Fruit fly (Drosophila melanogaster) whole organism, embryonic: ENCODE results near the gene CG6000.

Source experiments
- Antp ChIP-seq: fragments of 200-800 bp; sonication (Bioruptor generic); optimal IDR thresholded peaks from 3 replicates; lab custom pipeline; 2016; ENCODE audit warnings: missing biosample characterization, missing genetic modification characterization
- Bgb ChIP-seq: fragments of 200-800 bp; sonication (Bioruptor generic); IDR thresholded peaks from 2 replicates; pipeline ENCODE4 v1.3.6; 2022; ENCODE audit warnings: missing biosample characterization, missing genetic modification characterization; ENCODE audit not compliant: partially characterized antibody
- CG10209 ChIP-seq: fragments of 200-800 bp; sonication (Bioruptor generic); optimal IDR thresholded peaks from 3 replicates; lab custom pipeline; 2017; ENCODE audit warnings: missing biosample characterization, mild to moderate bottlenecking, missing genetic modification characterization, missing genetic modification reagents
- CG12659 ChIP-seq: fragments of 200-800 bp; sonication (Bioruptor generic); optimal IDR thresholded peaks from 3 replicates; lab custom pipeline; 2017; ENCODE audit warnings: mild to moderate bottlenecking, missing biosample characterization, missing genetic modification reagents, missing genetic modification characterization
- CG13424 ChIP-seq: fragments of 200-800 bp; sonication (Bioruptor generic); optimal IDR thresholded peaks from 2 replicates; lab custom pipeline; 2019; ENCODE audit warnings: missing biosample characterization, mild to moderate bottlenecking, missing genetic modification characterization, moderate library complexity
- CG13624 ChIP-seq: fragments of 200-800 bp; sonication (Bioruptor generic); optimal IDR thresholded peaks from 2 replicates; lab custom pipeline; 2016; ENCODE audit warnings: missing biosample characterization, missing genetic modification characterization
- CG13775 ChIP-seq: fragments of 200-800 bp; sonication (Bioruptor generic); optimal IDR thresholded peaks from 3 replicates; lab custom pipeline; 2017; ENCODE audit warnings: missing biosample characterization, mild to moderate bottlenecking, missing genetic modification characterization
- CG14014 ChIP-seq: fragments of 200-800 bp; sonication (Bioruptor generic); IDR thresholded peaks from 2 replicates; pipeline ENCODE4 v1.3.6; 2022; ENCODE audit warnings: missing biosample characterization, missing genetic modification characterization
- CG15514 ChIP-seq: fragments of 200-800 bp; sonication (Bioruptor generic); optimal IDR thresholded peaks from 3 replicates; lab custom pipeline; 2017; ENCODE audit warnings: missing biosample characterization, missing genetic modification characterization, mild to moderate bottlenecking, moderate library complexity, missing genetic modification reagents
- CG18262 ChIP-seq: fragments of 200-800 bp; optimal IDR thresholded peaks from 3 replicates; lab custom pipeline; 2019; ENCODE audit warnings: missing biosample characterization, mild to moderate bottlenecking, missing genetic modification characterization, moderate library complexity
- CG2678 ChIP-seq: fragments of 200-800 bp; sonication (Bioruptor generic); optimal IDR thresholded peaks from 3 replicates; lab custom pipeline; 2019; ENCODE audit warnings: missing biosample characterization, mild to moderate bottlenecking, missing genetic modification characterization, moderate library complexity
- CG31441 ChIP-seq: fragments of 200-800 bp; sonication (Bioruptor generic); IDR thresholded peaks from 2 replicates; pipeline ENCODE4 v1.3.6; 2022; ENCODE audit warnings: missing biosample characterization, missing genetic modification characterization
- CG8924 ChIP-seq: fragments of 200-800 bp; optimal IDR thresholded peaks from 3 replicates; lab custom pipeline; 2019; ENCODE audit warnings: missing biosample characterization, mild to moderate bottlenecking, missing genetic modification characterization, moderate library complexity
- CG9932 ChIP-seq: fragments of 200-800 bp; sonication (Bioruptor generic); IDR thresholded peaks from 2 replicates; pipeline ENCODE4 v1.3.6; 2022; ENCODE audit warnings: missing biosample characterization, missing genetic modification characterization
- Dbx ChIP-seq: fragments of 200-800 bp; sonication (Bioruptor generic); IDR thresholded peaks from 3 replicates; pipeline ENCODE4 v1.3.6; 2022; ENCODE audit warnings: missing biosample characterization, missing genetic modification characterization
- Dll ChIP-seq: fragments of 200-800 bp; sonication (Bioruptor generic); IDR thresholded peaks from 4 replicates; pipeline ENCODE4 v1.3.6; 2022; ENCODE audit warnings: missing biosample characterization, missing genetic modification characterization; ENCODE audit not compliant: partially characterized antibody
- Doc3 ChIP-seq: fragments of 200-800 bp; sonication (Bioruptor generic); IDR thresholded peaks from 3 replicates; pipeline ENCODE4 v1.3.6; 2022; ENCODE audit warnings: missing biosample characterization, missing genetic modification characterization; ENCODE audit not compliant: partially characterized antibody
- E2f2 ChIP-seq: fragments of 200-800 bp; sonication (Bioruptor generic); IDR thresholded peaks from 2 replicates; pipeline ENCODE4 v1.3.6; 2022; ENCODE audit warnings: missing biosample characterization, missing genetic modification characterization
- Fer2 ChIP-seq: fragments of 200-800 bp; sonication (Bioruptor generic); optimal IDR thresholded peaks from 2 replicates; lab custom pipeline; 2018; ENCODE audit warnings: missing biosample characterization, mild to moderate bottlenecking, missing genetic modification characterization, moderate library complexity
- HLH4C ChIP-seq: fragments of 200-800 bp; sonication (Bioruptor generic); IDR thresholded peaks from 3 replicates; pipeline ENCODE4 v1.3.6; 2022; ENCODE audit warnings: missing biosample characterization, missing genetic modification characterization; ENCODE audit not compliant: partially characterized antibody
- MBD-R2 ChIP-seq: fragments of 200-800 bp; sonication (Bioruptor generic); IDR thresholded peaks from 2 replicates; pipeline ENCODE4 v1.3.6; 2022; ENCODE audit warnings: missing biosample characterization, missing genetic modification characterization
- Max ChIP-seq: fragments of 200-800 bp; sonication (Bioruptor generic); optimal IDR thresholded peaks from 2 replicates; lab custom pipeline; 2016; ENCODE audit warnings: missing biosample characterization, mild to moderate bottlenecking, missing genetic modification characterization
- NfI ChIP-seq: fragments of 200-800 bp; sonication (Bioruptor generic); optimal IDR thresholded peaks from 3 replicates; lab custom pipeline; 2018; ENCODE audit warnings: missing biosample characterization, mild to moderate bottlenecking, missing genetic modification characterization, moderate library complexity
- Opbp ChIP-seq: fragments of 200-800 bp; sonication (Bioruptor generic); IDR thresholded peaks from 3 replicates; pipeline ENCODE4 v1.3.6; 2022; ENCODE audit warnings: missing biosample characterization, missing genetic modification characterization; ENCODE audit not compliant: partially characterized antibody
- TFAM ChIP-seq: fragments of 200-800 bp; sonication (Bioruptor generic); optimal IDR thresholded peaks from 2 replicates; lab custom pipeline; 2017; ENCODE audit warnings: missing biosample characterization, missing genetic modification characterization, inconsistent platforms
- Trl ChIP-seq, 3 experiments: fragments of >200 bp in 2 of 3; fragments of 200-800 bp in 1 of 3; sonication (Bioruptor generic) in 1 of 3; optimal IDR thresholded peaks; 2 replicates in 1 of 3; 3 replicates in 2 of 3; lab custom pipeline; 2016 to 2017; ENCODE audit warnings: missing biosample characterization in 1 of 3, missing genetic modification characterization in 1 of 3
- ap ChIP-seq: fragments of 200-800 bp; sonication (Bioruptor generic); IDR thresholded peaks from 2 replicates; pipeline ENCODE4 v1.3.6; 2022; ENCODE audit warnings: missing biosample characterization, missing genetic modification characterization
- bbx ChIP-seq: fragments of 200-800 bp; sonication (Bioruptor generic); IDR thresholded peaks from 2 replicates; pipeline ENCODE4 v1.3.6; 2022; ENCODE audit warnings: missing biosample characterization, missing genetic modification characterization; ENCODE audit not compliant: partially characterized antibody
- cg ChIP-seq: fragments of 200-800 bp; sonication (Bioruptor generic); optimal IDR thresholded peaks from 3 replicates; lab custom pipeline; 2019; ENCODE audit warnings: missing biosample characterization, mild to moderate bottlenecking, missing genetic modification characterization, moderate library complexity
- crc ChIP-seq: fragments of 200-800 bp; sonication (Bioruptor generic); optimal IDR thresholded peaks from 2 replicates; lab custom pipeline; 2016; ENCODE audit warnings: missing biosample characterization, missing genetic modification characterization
- dmrt11E ChIP-seq: fragments of 200-800 bp; sonication (Bioruptor generic); optimal IDR thresholded peaks from 3 replicates; lab custom pipeline; 2018; ENCODE audit warnings: missing biosample characterization, mild to moderate bottlenecking, missing genetic modification characterization, moderate library complexity
- dpn ChIP-seq, 2 experiments: fragments of 200-800 bp; sonication (Bioruptor generic); optimal IDR thresholded peaks; 3 replicates each; lab custom pipeline; 2016; ENCODE audit warnings: missing biosample characterization in 2 of 2, missing genetic modification characterization in 2 of 2
- ems ChIP-seq: fragments of 200-800 bp; sonication (Bioruptor generic); optimal IDR thresholded peaks from 3 replicates; lab custom pipeline; 2016; ENCODE audit warnings: missing biosample characterization, missing genetic modification characterization
- gem ChIP-seq: fragments of 200-800 bp; sonication (Bioruptor generic); optimal IDR thresholded peaks from 2 replicates; lab custom pipeline; 2019; ENCODE audit warnings: missing biosample characterization, mild to moderate bottlenecking, missing genetic modification characterization, moderate library complexity
- gsb-n ChIP-seq: fragments of 200-800 bp; sonication (Bioruptor generic); optimal IDR thresholded peaks from 3 replicates; lab custom pipeline; 2018; ENCODE audit warnings: missing biosample characterization, mild to moderate bottlenecking, missing genetic modification characterization
- lab ChIP-seq: fragments of 200-800 bp; sonication (Bioruptor generic); optimal IDR thresholded peaks from 3 replicates; lab custom pipeline; 2017; ENCODE audit warnings: missing biosample characterization, missing genetic modification characterization, mild to moderate bottlenecking, moderate library complexity, missing genetic modification reagents
- luna ChIP-seq: fragments of 200-800 bp; sonication (Bioruptor generic); optimal IDR thresholded peaks from 2 replicates; lab custom pipeline; 2016; ENCODE audit warnings: missing biosample characterization, missing genetic modification characterization
- nerfin-1 ChIP-seq: fragments of 200-800 bp; sonication (Bioruptor generic); optimal IDR thresholded peaks from 3 replicates; lab custom pipeline; 2019; ENCODE audit warnings: missing biosample characterization, mild to moderate bottlenecking, missing genetic modification characterization, moderate library complexity
- nom ChIP-seq: fragments of 200-800 bp; sonication (Bioruptor generic); optimal IDR thresholded peaks from 2 replicates; lab custom pipeline; 2017; ENCODE audit warnings: missing biosample characterization, missing genetic modification characterization, mild to moderate bottlenecking, moderate library complexity, missing genetic modification reagents
- otp ChIP-seq: fragments of 200-800 bp; sonication (Bioruptor generic); IDR thresholded peaks from 3 replicates; pipeline ENCODE4, ENCODE4 v1.3.6; 2022; ENCODE audit warnings: missing biosample characterization, missing genetic modification characterization
- pho ChIP-seq: fragments of 200-800 bp; sonication (Bioruptor generic); optimal IDR thresholded peaks from 2 replicates; lab custom pipeline; 2016; ENCODE audit warnings: missing biosample characterization, missing genetic modification characterization
- shn ChIP-seq: fragments of 200-800 bp; sonication (Bioruptor generic); optimal IDR thresholded peaks from 3 replicates; lab custom pipeline; 2016; ENCODE audit warnings: missing biosample characterization, missing genetic modification characterization
- tap ChIP-seq: fragments of 200-800 bp; optimal IDR thresholded peaks from 3 replicates; lab custom pipeline; 2019; ENCODE audit warnings: missing biosample characterization, mild to moderate bottlenecking, missing genetic modification characterization, moderate library complexity
- tin ChIP-seq: fragments of 200-800 bp; sonication (Bioruptor generic); optimal IDR thresholded peaks from 3 replicates; lab custom pipeline; 2016; ENCODE audit warnings: missing biosample characterization, missing genetic modification characterization
- toy ChIP-seq: fragments of 200-800 bp; sonication (Bioruptor generic); IDR thresholded peaks from 2 replicates; pipeline ENCODE4 v1.3.6; 2022; ENCODE audit warnings: missing biosample characterization, missing genetic modification characterization
- trem ChIP-seq: fragments of 200-800 bp; optimal IDR thresholded peaks from 3 replicates; lab custom pipeline; 2019; ENCODE audit warnings: missing biosample characterization, mild to moderate bottlenecking, missing genetic modification characterization, moderate library complexity
- unpg ChIP-seq: fragments of 200-800 bp; sonication (Bioruptor generic); optimal IDR thresholded peaks from 3 replicates; lab custom pipeline; 2018; ENCODE audit warnings: missing biosample characterization, mild to moderate bottlenecking, missing genetic modification characterization, moderate library complexity
- zen ChIP-seq: fragments of 200-800 bp; sonication (Bioruptor generic); optimal IDR thresholded peaks from 3 replicates; lab custom pipeline; 2018; ENCODE audit warnings: missing biosample characterization, mild to moderate bottlenecking, missing genetic modification characterization, moderate library complexity

Gene CG6000

dm6 chr3R:24047998-24048511, 6.1 kb upstream of the CG6000 start, which contains the start of gene Rox8 (continued):
- TF ChIP-seq crc (GFP tag; lab: Kevin White, UChicago) (no peak), CG13424 (tag; lab: Kevin White, UChicago) (peak; percentile 62), Bgb (GFP tag; lab: Robert Waterston, UW) (peak; percentile 48; the same call in 1 of the 2 replicates), gsb-n (peak; percentile 16), tap (peak; percentile 31), Max (peak; percentile 63), cg (GFP tag; lab: Kevin White, UChicago) (no peak), nom (peak; percentile 17), CG12659 (peak; percentile 84), ems (GFP tag; lab: Kevin White, UChicago) (peak; percentile 6), gem (tag; lab: Kevin White, UChicago) (peak; percentile 60), CG10209 (GFP tag; lab: Kevin White, UChicago) (peak; percentile 9), CG14014 (peak; percentile 40; the same call in 1 of the 2 replicates), CG13775 (peak; percentile 52), MBD-R2 (GFP tag; lab: Robert Waterston, UW) (peak; percentile 66), zen (peak; percentile 67), CG15514 (GFP tag; lab: Kevin White, UChicago) (peak; percentile 73), dpn (GFP tag; optimal IDR thresholded peaks at IDR 0.05; lab: Kevin White, UChicago) (peak; percentile 16 to 55), Fer2 (tag; lab: Kevin White, UChicago) (peak; percentile 51), toy (GFP tag; lab: Robert Waterston, UW) (no peak), Antp (GFP tag; lab: Kevin White, UChicago) (peak; percentile 47), CG31441 (GFP tag; lab: Robert Waterston, UW) (peak; percentile 41; the same call in 1 of the 2 replicates), NfI (peak; percentile 23), trem (peak; percentile 99), shn (peak; percentile 16), Opbp (GFP tag; lab: Robert Waterston, UW) (peak; percentile 71), HLH4C (GFP tag; lab: Robert Waterston, UW) (peak; percentile 70), otp (GFP tag; lab: Robert Waterston, UW) (0 out of 3 replicates have a peak, but pooled peaks have one; percentile 30), Doc3 (GFP tag; lab: Robert Waterston, UW) (0 out of 3 replicates have a peak, but pooled peaks have one; percentile 41), pho (GFP tag; lab: Kevin White, UChicago) (peak; percentile 28), dmrt11E (tag; lab: Kevin White, UChicago) (peak; percentile 5), E2f2 (peak; percentile 57), bbx (GFP tag; lab: Robert Waterston, UW) (peak; percentile 66), CG18262 (tag; lab: Kevin White, UChicago) (peak; percentile 25), CG13624 (peak; percentile 63), tin (GFP tag; lab: Kevin White, UChicago) (peak; percentile 37), Trl (optimal IDR thresholded peaks at IDR 0.05; lab: Kevin White, UChicago) (no peak), Trl (GFP tag; optimal IDR thresholded peaks at IDR 0.05; lab: Kevin White, UChicago) (peak; percentile 22), luna (GFP tag; lab: Kevin White, UChicago) (no peak), CG9932 (peak; percentile 46), TFAM (GFP tag; lab: Kevin White, UChicago) (no peak), nerfin-1 (tag; lab: Kevin White, UChicago) (peak; percentile 54), Dbx (GFP tag; lab: Robert Waterston, UW) (peak; percentile 38; the same call in 1 of the 3 replicates), CG8924 (tag; lab: Kevin White, UChicago) (peak; percentile 56), lab (peak; percentile 59), ap (GFP tag; lab: Robert Waterston, UW) (0 out of 2 replicates have a peak, but pooled peaks have one; percentile 6), CG2678 (tag; lab: Kevin White, UChicago) (peak; percentile 52), unpg (peak; percentile 43), Dll (GFP tag; lab: Robert Waterston, UW) (peak; percentile 66; the same call in 3 of the 4 replicates)
